Worm (Caenorhabditis elegans): ENCODE results near the gene F31D5.1.

The F31D5.1 gene

ce11 chrII:4178838-4179237 lies 40.3 kb upstream of the F31D5.1 start, which contains the start of gene R03H10.7:
Gene R03H10.7 (minus strand): TSS chrII:4178938.
- TF ChIP-seq tbx-2 (tag; optimal IDR thresholded peaks at IDR 0.05) (no peak), elt-2 (tag; optimal IDR thresholded peaks at IDR 0.05) (peak; percentile 13), nhr-85 (tag) (peak; percentile 7)

- peak; percentile 60 for TF ChIP-seq lin-14 (GFP tag; optimal IDR thresholded peaks at IDR 0.05)
- TF ChIP-seq efl-1 (optimal IDR thresholded peaks at IDR 0.05) = peak in 1 of 2 experiments; percentile 4
- no peak for TF ChIP-seq efl-1 (GFP tag; optimal IDR thresholded peaks at IDR 0.05 in 1 of 2)
- TF ChIP-seq lin-35 (GFP tag; optimal IDR thresholded peaks at IDR 0.05) = no peak
- no peak for TF ChIP-seq elt-2 (tag; optimal IDR thresholded peaks at IDR 0.05)
- peak; percentile 25 for TF ChIP-seq nhr-85 (tag)
- peak in 1 of 2 experiments; percentile 29 for TF ChIP-seq lsy-2 (tag; optimal IDR thresholded peaks at IDR 0.05)
- TF ChIP-seq unc-62 (GFP tag; optimal IDR thresholded peaks at IDR 0.05) = no peak
These were observed 39.3 kb upstream of the F31D5.1 start, which contains the start of gene R03H10.1 for ce11 chrII:4179897-4180296. Gene R03H10.1 (plus strand): TSS chrII:4180248.

- no peak for TF ChIP-seq mep-1 (tag; optimal IDR thresholded peaks at IDR 0.05)
- TF ChIP-seq lin-35 (GFP tag; optimal IDR thresholded peaks at IDR 0.05) = no peak
- TF ChIP-seq isw-1 (GFP tag; IDR thresholded peaks at IDR 0.05) = no peak
- TF ChIP-seq lsy-2 (tag; optimal IDR thresholded peaks at IDR 0.05) = no peak
- no peak for TF ChIP-seq nhr-20 (tag; optimal IDR thresholded peaks at IDR 0.05)
- no peak for TF ChIP-seq ceh-88 (GFP tag; IDR thresholded peaks at IDR 0.05)
- TF ChIP-seq lin-39 (tag; optimal IDR thresholded peaks at IDR 0.05) = no peak
These were observed 36.8 kb upstream of the F31D5.1 start, which contains the start of gene R03H10.11 for ce11 chrII:4182364-4182763. Gene R03H10.11 (plus strand): TSS chrII:4182664.

- no peak for TF ChIP-seq nhr-28 (tag; optimal IDR thresholded peaks at IDR 0.05)
- no peak for TF ChIP-seq C04F5.9 (tag; optimal IDR thresholded peaks at IDR 0.05)
- no peak for TF ChIP-seq nhr-11 (tag; optimal IDR thresholded peaks at IDR 0.05)
- TF ChIP-seq swsn-7 (tag; optimal IDR thresholded peaks at IDR 0.05) = peak; percentile 13
- no peak for TF ChIP-seq C16A3.4 (tag; optimal IDR thresholded peaks at IDR 0.05)
- TF ChIP-seq mab-9 (GFP tag; IDR thresholded peaks at IDR 0.05) = no peak
- TF ChIP-seq ces-1 (GFP tag; optimal IDR thresholded peaks at IDR 0.05) = no peak
- no peak for TF ChIP-seq egl-27 (tag; optimal IDR thresholded peaks at IDR 0.05)
- no peak for TF ChIP-seq egl-13 (tag; optimal IDR thresholded peaks at IDR 0.05)
- no peak for TF ChIP-seq mep-1 (tag; optimal IDR thresholded peaks at IDR 0.05)
- peak; percentile 25 to 32 for TF ChIP-seq efl-1 (optimal IDR thresholded peaks at IDR 0.05)
- peak in 1 of 2 experiments; percentile 90 for TF ChIP-seq efl-1 (GFP tag; optimal IDR thresholded peaks at IDR 0.05 in 1 of 2)
- no peak for TF ChIP-seq fkh-10 (GFP tag; optimal IDR thresholded peaks at IDR 0.05)
- no peak for TF ChIP-seq F16B12.6 (tag; optimal IDR thresholded peaks at IDR 0.05)
- TF ChIP-seq lin-15B (tag; optimal IDR thresholded peaks at IDR 0.05) = no peak
- no peak for TF ChIP-seq nhr-47 (tag; optimal IDR thresholded peaks at IDR 0.05)
- TF ChIP-seq aly-2 (tag; optimal IDR thresholded peaks at IDR 0.05) = no peak
- TF ChIP-seq ets-5 (GFP tag; IDR thresholded peaks at IDR 0.05) = no peak
- TF ChIP-seq lsy-2 (tag; optimal IDR thresholded peaks at IDR 0.05) = peak in 1 of 2 experiments; percentile 36
- TF ChIP-seq lin-13 (GFP tag; optimal IDR thresholded peaks at IDR 0.05) = no peak
- TF ChIP-seq sox-4 (tag; optimal IDR thresholded peaks at IDR 0.05) = no peak
- peak in 1 of 3 experiments; percentile 0 for TF ChIP-seq dpl-1 (GFP tag; optimal IDR thresholded peaks at IDR 0.05)
- TF ChIP-seq zip-4 (GFP tag; optimal IDR thresholded peaks at IDR 0.05) = no peak
- peak; percentile 83 for TF ChIP-seq lin-14 (GFP tag; optimal IDR thresholded peaks at IDR 0.05)
- no peak for TF ChIP-seq zag-1 (tag; optimal IDR thresholded peaks at IDR 0.05)
- TF ChIP-seq nhr-19 (GFP tag; conservative IDR thresholded peaks at IDR 0.05) = peak; percentile 54
- TF ChIP-seq dsc-1 (tag; optimal IDR thresholded peaks at IDR 0.05) = peak; percentile 40
- no peak for TF ChIP-seq hlh-17 (GFP tag; optimal IDR thresholded peaks at IDR 0.05; ENCODE audit: borderline replicate concordance)
- peak; percentile 42 for TF ChIP-seq nhr-20 (tag; optimal IDR thresholded peaks at IDR 0.05)
- peak; percentile 73 for TF ChIP-seq nhr-71 (tag; optimal IDR thresholded peaks at IDR 0.05)
- TF ChIP-seq ztf-4 (tag; optimal IDR thresholded peaks at IDR 0.05) = no peak
- TF ChIP-seq lin-35 (GFP tag; optimal IDR thresholded peaks at IDR 0.05) = no peak
- TF ChIP-seq tbx-2 (tag; optimal IDR thresholded peaks at IDR 0.05) = no peak
- no peak for TF ChIP-seq pag-3 (tag; optimal IDR thresholded peaks at IDR 0.05; ENCODE audit: borderline replicate concordance, insufficient read depth)
- no peak for TF ChIP-seq pax-3 (tag; optimal IDR thresholded peaks at IDR 0.05)
- TF ChIP-seq ceh-82 (tag; optimal IDR thresholded peaks at IDR 0.05) = no peak
- TF ChIP-seq efl-3 (GFP tag; optimal IDR thresholded peaks at IDR 0.05) = no peak
- no peak for TF ChIP-seq aha-1 (tag; optimal IDR thresholded peaks at IDR 0.05)
- no peak for TF ChIP-seq nhr-84 (tag; optimal IDR thresholded peaks at IDR 0.05)
These were observed 35.2 kb upstream of the F31D5.1 start for ce11 chrII:4183979-4184378.

Data from whole organism, L1 larva.